Worm (Caenorhabditis elegans): Measurements from ENCODE around the gene clec-88.

Gene clec-88

ce11 chrII:6370110-6370509, 4.6 kb downstream of the clec-88 start (continued):
- TF ChIP-seq nhr-21 (tag; optimal IDR thresholded peaks at IDR 0.05) = peak; percentile 81
- TF ChIP-seq ztf-4 (tag; optimal IDR thresholded peaks at IDR 0.05) = peak; percentile 60
- peak; percentile 77 for TF ChIP-seq gmeb-1 (tag; optimal IDR thresholded peaks at IDR 0.05)
- peak; percentile 66 for TF ChIP-seq snpc-4 (tag; optimal IDR thresholded peaks at IDR 0.05)
- TF ChIP-seq peb-1 (tag; optimal IDR thresholded peaks at IDR 0.05) = no peak
- TF ChIP-seq elt-1 (tag; optimal IDR thresholded peaks at IDR 0.05) = no peak
- peak; percentile 90 for TF ChIP-seq sma-9 (GFP tag; optimal IDR thresholded peaks at IDR 0.05)
- TF ChIP-seq sma-9 (tag; optimal IDR thresholded peaks at IDR 0.05) = no peak
- TF ChIP-seq R02D3.7 (tag; optimal IDR thresholded peaks at IDR 0.05) = no peak
- no peak for TF ChIP-seq nhr-10 (tag; optimal IDR thresholded peaks at IDR 0.05)
- TF ChIP-seq mbf-1 (tag; optimal IDR thresholded peaks at IDR 0.05) = no peak
- TF ChIP-seq ztf-11 (tag; optimal IDR thresholded peaks at IDR 0.05) = no peak
- no peak for TF ChIP-seq ceh-82 (tag; optimal IDR thresholded peaks at IDR 0.05)
- no peak for TF ChIP-seq lin-39 (tag; optimal IDR thresholded peaks at IDR 0.05)
- peak; percentile 22 for TF ChIP-seq nhr-6 (tag; optimal IDR thresholded peaks at IDR 0.05)
- TF ChIP-seq Y55F3AM.14 (GFP tag; optimal IDR thresholded peaks at IDR 0.05) = no peak
- peak; percentile 88 for TF ChIP-seq crh-2 (tag; optimal IDR thresholded peaks at IDR 0.05)
- TF ChIP-seq lin-13 (GFP tag; optimal IDR thresholded peaks at IDR 0.05) = peak; percentile 77
- TF ChIP-seq C34F6.9 (tag; optimal IDR thresholded peaks at IDR 0.05) = peak; percentile 93
- no peak for TF ChIP-seq unc-39 (tag; optimal IDR thresholded peaks at IDR 0.05)
- TF ChIP-seq ztf-1 (GFP tag; conservative IDR thresholded peaks at IDR 0.05) = no peak
- peak; percentile 91 for TF ChIP-seq unc-55 (GFP tag; optimal IDR thresholded peaks at IDR 0.05)
- TF ChIP-seq sem-4 (tag; optimal IDR thresholded peaks at IDR 0.05) = no peak

ce11 chrII:6371003-6371402, 5.5 kb downstream of the clec-88 start, which contains the start of gene lin-23:
Gene lin-23 (plus strand): TSS chrII:6371303.
- no peak for TF ChIP-seq blmp-1 (tag; optimal IDR thresholded peaks at IDR 0.05; ENCODE audit: insufficient read depth)
- no peak for TF ChIP-seq mdl-1 (tag; optimal IDR thresholded peaks at IDR 0.05)
- TF ChIP-seq sma-9 (GFP tag; optimal IDR thresholded peaks at IDR 0.05) = no peak
- TF ChIP-seq sma-9 (tag; optimal IDR thresholded peaks at IDR 0.05) = no peak
- no peak for TF ChIP-seq Y55F3AM.14 (GFP tag; optimal IDR thresholded peaks at IDR 0.05)
- TF ChIP-seq ceh-82 (tag; optimal IDR thresholded peaks at IDR 0.05) = no peak
- no peak for TF ChIP-seq gmeb-1 (tag; optimal IDR thresholded peaks at IDR 0.05)
- no peak for TF ChIP-seq fos-1 (tag; optimal IDR thresholded peaks at IDR 0.05)
- TF ChIP-seq egl-27 (tag; optimal IDR thresholded peaks at IDR 0.05) = no peak
- TF ChIP-seq F13H6.1 (tag; optimal IDR thresholded peaks at IDR 0.05) = no peak
- no peak for TF ChIP-seq R02D3.7 (tag; optimal IDR thresholded peaks at IDR 0.05)
- no peak for TF ChIP-seq unc-62 (GFP tag; optimal IDR thresholded peaks at IDR 0.05)
- TF ChIP-seq ztf-4 (tag; optimal IDR thresholded peaks at IDR 0.05) = no peak
- no peak for TF ChIP-seq snpc-4 (tag; optimal IDR thresholded peaks at IDR 0.05)
- TF ChIP-seq alr-1 (tag; optimal IDR thresholded peaks at IDR 0.05) = no peak
- no peak for TF ChIP-seq unc-55 (GFP tag; optimal IDR thresholded peaks at IDR 0.05)
- TF ChIP-seq nhr-10 (tag; optimal IDR thresholded peaks at IDR 0.05) = no peak
- TF ChIP-seq lin-13 (GFP tag; optimal IDR thresholded peaks at IDR 0.05) = no peak
- TF ChIP-seq lin-11 (tag; optimal IDR thresholded peaks at IDR 0.05) = no peak
- TF ChIP-seq peb-1 (tag; optimal IDR thresholded peaks at IDR 0.05) = no peak
- no peak for TF ChIP-seq nhr-129 (tag; optimal IDR thresholded peaks at IDR 0.05)

ce11 chrII:6373361-6373760, 7.8 kb downstream of the clec-88 start:
- TF ChIP-seq nhr-12 (tag; optimal IDR thresholded peaks at IDR 0.05) = no peak
- TF ChIP-seq R02D3.7 (tag; optimal IDR thresholded peaks at IDR 0.05) = no peak
- no peak for TF ChIP-seq nhr-129 (tag; optimal IDR thresholded peaks at IDR 0.05)
- TF ChIP-seq nhr-10 (tag; optimal IDR thresholded peaks at IDR 0.05) = no peak
- no peak for TF ChIP-seq ceh-82 (tag; optimal IDR thresholded peaks at IDR 0.05)
- TF ChIP-seq mab-5 (tag; optimal IDR thresholded peaks at IDR 0.05) = no peak
- no peak for TF ChIP-seq lin-13 (GFP tag; optimal IDR thresholded peaks at IDR 0.05)
- no peak for TF ChIP-seq ztf-1 (GFP tag; conservative IDR thresholded peaks at IDR 0.05)
- no peak for TF ChIP-seq ztf-11 (tag; optimal IDR thresholded peaks at IDR 0.05)
- no peak for TF ChIP-seq aly-2 (tag; optimal IDR thresholded peaks at IDR 0.05)
- TF ChIP-seq sem-4 (tag; optimal IDR thresholded peaks at IDR 0.05) = no peak
- TF ChIP-seq nhr-237 (tag; optimal IDR thresholded peaks at IDR 0.05) = no peak
- TF ChIP-seq lsy-2 (tag; optimal IDR thresholded peaks at IDR 0.05) = no peak
- no peak for TF ChIP-seq snpc-4 (tag; optimal IDR thresholded peaks at IDR 0.05)
- TF ChIP-seq ama-1 (optimal IDR thresholded peaks at IDR 0.05) = no peak
- TF ChIP-seq lin-39 (tag; optimal IDR thresholded peaks at IDR 0.05) = no peak

- TF ChIP-seq egl-27 (tag; optimal IDR thresholded peaks at IDR 0.05) (no peak), mdl-1 (tag; optimal IDR thresholded peaks at IDR 0.05) (no peak), blmp-1 (tag; optimal IDR thresholded peaks at IDR 0.05; ENCODE audit: insufficient read depth) (no peak), unc-62 (GFP tag; optimal IDR thresholded peaks at IDR 0.05) (no peak), ztf-4 (tag; optimal IDR thresholded peaks at IDR 0.05) (no peak), gmeb-1 (tag; optimal IDR thresholded peaks at IDR 0.05) (peak; percentile 18), peb-1 (tag; optimal IDR thresholded peaks at IDR 0.05) (no peak), sma-9 (GFP tag; optimal IDR thresholded peaks at IDR 0.05) (no peak), sma-9 (tag; optimal IDR thresholded peaks at IDR 0.05) (no peak), dmd-4 (tag; optimal IDR thresholded peaks at IDR 0.05) (no peak), ceh-82 (tag; optimal IDR thresholded peaks at IDR 0.05) (no peak), ztf-1 (GFP tag; conservative IDR thresholded peaks at IDR 0.05) (no peak), nhr-129 (tag; optimal IDR thresholded peaks at IDR 0.05) (peak; percentile 24), nhr-11 (tag; optimal IDR thresholded peaks at IDR 0.05) (no peak), alr-1 (tag; optimal IDR thresholded peaks at IDR 0.05) (no peak), nhr-23 (tag; optimal IDR thresholded peaks at IDR 0.05) (no peak), nhr-12 (tag; optimal IDR thresholded peaks at IDR 0.05) (no peak), sem-4 (tag; optimal IDR thresholded peaks at IDR 0.05) (no peak), nhr-237 (tag; optimal IDR thresholded peaks at IDR 0.05) (no peak), elt-1 (tag; optimal IDR thresholded peaks at IDR 0.05) (no peak), lin-13 (GFP tag; optimal IDR thresholded peaks at IDR 0.05) (no peak), F13H6.1 (tag; optimal IDR thresholded peaks at IDR 0.05) (no peak), fos-1 (tag; optimal IDR thresholded peaks at IDR 0.05) (peak; percentile 43), lsy-2 (tag; optimal IDR thresholded peaks at IDR 0.05) (peak in 1 of 2 experiments; percentile 13), ama-1 (optimal IDR thresholded peaks at IDR 0.05) (peak; percentile 40), zag-1 (tag; optimal IDR thresholded peaks at IDR 0.05) (no peak), nhr-21 (tag; optimal IDR thresholded peaks at IDR 0.05) (no peak), elt-3 (tag; optimal IDR thresholded peaks at IDR 0.05) (no peak), unc-39 (tag; optimal IDR thresholded peaks at IDR 0.05) (no peak)
These were observed 9.1 kb downstream of the clec-88 start for ce11 chrII:6374646-6375045.

Measured in whole organism, L2 larva.